Fruit fly (Drosophila melanogaster) whole organism: ENCODE data around the gene RtcB.

Experiments
- CG8478 ChIP-seq: fragments of >200 bp; optimal IDR thresholded peaks from 2 replicates; lab custom pipeline; 2018; ENCODE audit warnings: inconsistent platforms
- Dll ChIP-seq: fragments of >200 bp; optimal IDR thresholded peaks from 2 replicates; lab custom pipeline; 2017
- EcR ChIP-seq, 2 experiments: fragments of >200 bp; optimal IDR thresholded peaks; 2 replicates each; lab custom pipeline; 2017; ENCODE audit warnings: missing biosample characterization in 2 of 2, missing genetic modification characterization in 2 of 2, missing genetic modification reagents in 2 of 2
- pan ChIP-seq: fragments of >200 bp; optimal IDR thresholded peaks from 2 replicates; lab custom pipeline; 2017
- psq ChIP-seq: fragments of >200 bp; optimal IDR thresholded peaks from 2 replicates; lab custom pipeline; 2017
- usp ChIP-seq: fragments of >200 bp; optimal IDR thresholded peaks from 2 replicates; lab custom pipeline; 2017; ENCODE audit warnings: missing biosample characterization, missing genetic modification characterization, mixed read lengths

The RtcB gene

dm6 chr2L:19421573-19421972 is 8.9 kb upstream of the RtcB start:
- TF ChIP-seq EcR (GFP tag; optimal IDR thresholded peaks at IDR 0.05; lab: Kevin White, UChicago) (no peak), psq (no peak), Dll (lab: Kevin White, UChicago) (no peak), pan (no peak), CG8478 (lab: Kevin White, UChicago) (no peak), usp (GFP tag; lab: Kevin White, UChicago) (no peak)

DNA sequence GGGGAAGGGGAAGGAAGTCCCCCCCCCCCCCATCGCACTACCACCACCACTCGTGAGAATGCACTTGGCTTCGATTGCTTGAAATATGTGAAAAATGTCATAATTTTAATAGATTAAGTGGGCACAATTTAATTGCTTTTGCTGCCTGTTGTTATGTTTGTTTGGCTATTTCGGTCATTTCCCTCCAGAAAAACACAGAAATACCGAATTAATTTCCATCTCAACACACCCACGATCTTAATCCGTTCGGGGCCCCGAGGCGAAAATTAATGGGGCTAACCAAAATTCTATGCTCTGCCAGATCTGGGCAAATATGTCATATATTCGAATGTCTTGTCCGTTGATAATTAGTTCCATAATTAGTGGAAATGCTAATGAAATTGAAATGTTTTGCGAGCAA is 7.8 kb upstream of the RtcB start:
- TF ChIP-seq CG8478 (lab: Kevin White, UChicago) (no peak), usp (GFP tag; lab: Kevin White, UChicago) (no peak), psq (no peak), pan (no peak), Dll (lab: Kevin White, UChicago) (no peak), EcR (GFP tag; optimal IDR thresholded peaks at IDR 0.05; lab: Kevin White, UChicago) (no peak)

dm6 chr2L:19423467-19424122 is 6.8 kb upstream of the RtcB start, which contains the start of the genes Alp12 and CG13085:
Gene Alp12 (plus strand): TSS chr2L:19424050.
Gene CG13085 (plus strand): TSS chr2L:19424050.
- TF ChIP-seq Dll (lab: Kevin White, UChicago) (no peak), pan (no peak), psq (no peak), usp (GFP tag; lab: Kevin White, UChicago) (no peak), CG8478 (lab: Kevin White, UChicago) (no peak), EcR (GFP tag; optimal IDR thresholded peaks at IDR 0.05; lab: Kevin White, UChicago) (no peak)

DNA sequence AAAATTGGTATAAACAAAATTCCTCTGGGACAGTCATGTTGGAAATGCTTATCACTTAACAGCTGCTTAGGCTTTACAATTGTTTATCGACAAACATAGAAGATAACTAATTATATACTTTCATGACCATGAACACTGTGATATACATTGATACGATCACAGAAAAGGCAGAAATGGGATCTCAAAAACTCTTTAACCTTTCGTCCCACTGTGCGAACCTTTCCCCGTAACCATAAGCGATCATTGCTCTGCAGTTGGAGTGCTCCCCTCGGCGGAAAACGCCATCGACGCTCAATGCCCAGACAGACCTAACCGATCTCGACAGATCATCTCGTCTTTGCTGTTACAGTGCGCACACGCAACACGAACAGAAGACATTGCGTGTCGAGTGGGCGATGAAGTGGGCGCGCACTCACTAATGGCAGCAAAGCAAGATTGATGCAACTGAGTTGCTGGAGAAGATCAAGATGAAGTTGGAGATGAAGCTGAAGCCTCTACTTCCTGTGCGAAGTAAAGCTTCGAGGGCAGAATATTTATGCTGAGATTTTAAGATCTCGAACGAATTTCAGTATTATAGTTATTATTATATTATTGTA is 6.0 kb upstream of the RtcB start:
- TF ChIP-seq psq (no peak), pan (no peak), Dll (lab: Kevin White, UChicago) (no peak), EcR (GFP tag; optimal IDR thresholded peaks at IDR 0.05; lab: Kevin White, UChicago) (no peak), CG8478 (lab: Kevin White, UChicago) (no peak), usp (GFP tag; lab: Kevin White, UChicago) (no peak)

DNA sequence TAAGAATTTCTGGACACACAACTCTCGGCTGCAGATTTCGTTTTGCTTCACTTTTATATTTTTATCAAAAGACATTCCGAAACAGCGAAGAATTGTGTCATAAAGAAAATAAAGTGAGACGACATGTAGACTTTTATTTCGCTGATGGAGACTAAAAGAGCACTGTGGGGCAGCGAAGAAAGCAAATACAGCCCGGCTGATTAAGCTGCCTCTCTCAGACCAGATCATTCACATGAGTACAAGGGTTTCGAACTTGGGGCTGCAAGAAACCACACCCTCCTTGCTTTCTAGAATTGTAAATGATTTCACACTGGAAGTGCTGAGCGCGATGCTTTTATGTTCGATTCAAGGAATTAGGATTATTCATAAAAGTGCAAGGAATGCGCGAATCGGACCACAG is 5.3 kb upstream of the RtcB start:
- TF ChIP-seq pan (no peak), psq (no peak), Dll (lab: Kevin White, UChicago) (no peak), EcR (GFP tag; optimal IDR thresholded peaks at IDR 0.05; lab: Kevin White, UChicago) (no peak), usp (GFP tag; lab: Kevin White, UChicago) (no peak), CG8478 (lab: Kevin White, UChicago) (no peak)

DNA sequence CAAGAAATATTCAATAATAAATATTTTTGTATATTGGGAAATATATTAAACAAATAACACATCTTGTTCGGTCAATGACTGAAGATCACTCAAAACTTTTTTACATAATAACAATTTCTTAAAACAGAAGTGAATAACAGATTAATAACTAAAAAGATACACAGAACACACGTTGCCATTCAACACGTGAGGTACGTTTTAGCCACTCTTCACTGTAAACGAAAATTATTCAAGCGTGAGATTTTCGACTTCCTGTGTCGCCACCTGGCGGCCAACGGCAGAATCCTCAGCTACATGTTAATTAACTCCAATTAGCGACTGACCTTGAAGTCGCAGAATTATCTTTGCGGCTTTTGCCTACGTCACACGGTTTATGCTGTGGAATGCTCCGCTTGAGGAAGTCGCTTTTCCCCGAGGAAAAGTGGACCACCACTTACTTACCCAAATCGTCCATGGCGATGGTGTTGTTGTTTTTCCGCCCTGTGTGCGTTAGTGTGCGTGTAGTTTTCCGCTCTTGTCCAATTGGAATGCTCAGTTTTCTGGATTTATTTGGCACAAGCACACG is 4.6 kb upstream of the RtcB start:
- TF ChIP-seq CG8478 (lab: Kevin White, UChicago) (no peak), pan (peak; percentile 53), Dll (lab: Kevin White, UChicago) (no peak)

- TF ChIP-seq pan = no peak
- TF ChIP-seq CG8478 (lab: Kevin White, UChicago) = no peak
- peak; percentile 3 for TF ChIP-seq Dll (lab: Kevin White, UChicago)
Measured at dm6 chr2L:19426330-19426781, 4.1 kb upstream of the RtcB start, which contains the start of gene Pax. Gene Pax (minus strand): TSS chr2L:19426596.

DNA sequence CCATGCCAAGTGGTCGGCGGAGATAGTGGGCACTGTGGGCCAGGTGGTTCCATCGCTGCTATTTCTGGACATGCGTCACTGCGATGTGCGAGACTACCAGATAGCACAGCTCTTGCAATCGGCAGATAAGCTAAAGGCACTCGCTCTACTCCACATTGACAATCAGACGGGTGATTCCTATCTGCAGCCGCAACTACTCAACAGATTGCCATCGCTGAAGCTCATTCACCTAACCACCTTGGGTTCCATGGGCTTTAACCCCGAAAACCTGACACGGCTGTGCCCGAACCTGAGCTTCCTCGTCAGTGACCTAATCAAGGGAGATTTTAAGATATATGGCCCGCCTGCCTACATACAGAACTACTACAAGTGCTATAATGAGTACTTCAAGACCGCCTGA is 712 bp upstream of the RtcB start:
- no peak for TF ChIP-seq CG8478 (lab: Kevin White, UChicago)

dm6 chr2L:19432424-19433015 is 2.1 kb downstream of the RtcB start, which contains the start of gene Rab9:
Gene Rab9 (plus strand): TSS chr2L:19432574.
- TF ChIP-seq EcR (GFP tag; optimal IDR thresholded peaks at IDR 0.05; lab: Kevin White, UChicago) = no peak
- no peak for TF ChIP-seq Dll (lab: Kevin White, UChicago)
- no peak for TF ChIP-seq usp (GFP tag; lab: Kevin White, UChicago)
- TF ChIP-seq psq = no peak
- TF ChIP-seq CG8478 (lab: Kevin White, UChicago) = no peak
- TF ChIP-seq pan = no peak

DNA sequence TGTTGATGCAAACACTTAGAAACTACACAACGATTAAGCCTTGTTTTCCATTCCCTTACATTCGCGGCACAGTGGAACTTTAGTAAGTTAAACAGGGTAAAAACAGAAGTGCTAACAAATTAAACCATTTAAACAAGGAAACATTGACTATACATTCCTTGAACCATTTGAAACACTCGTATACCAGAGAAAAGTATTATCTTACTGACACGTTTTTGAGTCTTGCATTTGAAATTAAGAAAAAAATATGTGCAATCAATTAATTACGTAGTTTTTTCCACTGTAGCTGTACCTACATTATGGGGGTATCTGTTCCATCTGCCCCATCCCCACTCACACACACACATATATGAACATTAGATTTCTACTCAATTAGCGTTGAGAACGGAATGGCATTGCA is 2.8 kb downstream of the RtcB start:
- TF ChIP-seq Dll (lab: Kevin White, UChicago) (no peak), EcR (GFP tag; optimal IDR thresholded peaks at IDR 0.05; lab: Kevin White, UChicago) (no peak), CG8478 (lab: Kevin White, UChicago) (no peak), pan (no peak), psq (no peak), usp (GFP tag; lab: Kevin White, UChicago) (no peak)

DNA sequence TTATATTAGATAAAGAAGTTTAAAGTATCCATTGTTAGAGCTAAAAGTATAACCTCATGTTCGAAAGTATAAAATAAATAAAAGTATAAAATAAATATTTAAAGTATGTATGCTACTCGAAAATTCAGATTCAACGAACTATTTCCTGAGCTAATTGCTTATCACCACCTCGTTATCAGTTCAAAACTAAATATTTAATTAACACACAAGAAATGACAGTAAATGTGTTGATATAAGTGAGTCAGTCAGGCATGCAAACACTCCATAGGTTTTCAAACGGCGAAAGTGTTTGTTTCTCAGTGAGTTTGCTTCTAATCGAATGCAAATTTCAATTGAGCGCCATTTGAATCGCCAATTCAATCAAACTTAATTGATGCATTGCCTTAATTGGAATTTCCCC is 3.8 kb downstream of the RtcB start:
- TF ChIP-seq Dll (lab: Kevin White, UChicago) = no peak
- no peak for TF ChIP-seq EcR (GFP tag; optimal IDR thresholded peaks at IDR 0.05; lab: Kevin White, UChicago)
- TF ChIP-seq CG8478 (lab: Kevin White, UChicago) = no peak
- TF ChIP-seq usp (GFP tag; lab: Kevin White, UChicago) = no peak
- no peak for TF ChIP-seq psq
- TF ChIP-seq pan = no peak
